Worm (Caenorhabditis elegans) whole organism, L1 larva: ENCODE results near the gene twk-6.
"Not testable (repeated sequence)": the region's sequence is repeated elsewhere in the genome, so short reads cannot be mapped to it uniquely, and the experiment has no call there.

Source experiments
- C04F5.9 ChIP-seq: sonication (generic microtip); optimal IDR thresholded peaks from 2 replicates; lab custom pipeline; 2016; ENCODE audit warnings: missing genetic modification characterization, missing compliant biosample characterization
- F16B12.6 ChIP-seq: fragments of 150-350 bp; optimal IDR thresholded peaks from 2 replicates; lab custom pipeline; 2014; ENCODE audit warnings: missing biosample characterization, missing genetic modification characterization
- aly-2 ChIP-seq: fragments of 150-350 bp; optimal IDR thresholded peaks from 2 replicates; lab custom pipeline; 2014; ENCODE audit warnings: missing biosample characterization, missing genetic modification characterization
- blmp-1 ChIP-seq: fragments of 150-350 bp; optimal IDR thresholded peaks from 2 replicates; lab custom pipeline; 2014; ENCODE audit warnings: missing biosample characterization, missing genetic modification characterization
- ceh-63 ChIP-seq: fragments of 200-800 bp; sonication (Bioruptor generic); optimal IDR thresholded peaks from 2 replicates; lab custom pipeline; 2018; ENCODE audit warnings: mild to moderate bottlenecking, missing genetic modification characterization, missing compliant biosample characterization
- ceh-8 ChIP-seq: fragments of 200-800 bp; sonication (Bioruptor generic); optimal IDR thresholded peaks from 2 replicates; lab custom pipeline; 2018; ENCODE audit warnings: mild to moderate bottlenecking, missing genetic modification characterization, moderate library complexity, missing compliant biosample characterization
- ceh-82 ChIP-seq, 3 experiments: fragments of 150-350 bp in 1 of 3; sonication (generic microtip) in 2 of 3; optimal IDR thresholded peaks; 2 replicates each; lab custom pipeline; 2014 to 2017; ENCODE audit warnings: missing biosample characterization in 3 of 3, missing genetic modification characterization in 3 of 3
- dpl-1 ChIP-seq, 3 experiments: fragments of 150-350 bp in 2 of 3; sonication (generic microtip) in 1 of 3; optimal IDR thresholded peaks; 2 replicates each; lab custom pipeline; 2014 to 2017; ENCODE audit warnings: missing biosample characterization in 3 of 3, missing genetic modification characterization in 3 of 3, missing genetic modification reagents in 3 of 3
- elt-2 ChIP-seq: sonication (generic microtip); optimal IDR thresholded peaks from 2 replicates; lab custom pipeline; 2016; ENCODE audit warnings: missing genetic modification characterization, mild to moderate bottlenecking, inconsistent platforms, missing compliant biosample characterization, missing genetic modification reagents
- elt-3 ChIP-seq, 6 experiments: fragments of 150-350 bp in 1 of 6; sonication (generic microtip); optimal IDR thresholded peaks; 2 replicates each; lab custom pipeline; 2017 to 2018; ENCODE audit warnings: missing biosample characterization in 6 of 6, missing genetic modification characterization in 6 of 6, inconsistent platforms in 1 of 6
- fos-1 ChIP-seq: fragments of 150-350 bp; optimal IDR thresholded peaks from 2 replicates; lab custom pipeline; 2014; ENCODE audit warnings: missing biosample characterization, missing genetic modification characterization
- grh-1 ChIP-seq: fragments of 200-800 bp; sonication (Bioruptor generic); IDR thresholded peaks from 2 replicates; pipeline ENCODE4 v1.3.6; 2022; ENCODE audit warnings: missing genetic modification reagents, missing genetic modification characterization, missing compliant biosample characterization
- jun-1 ChIP-seq: fragments of 150-350 bp; optimal IDR thresholded peaks from 2 replicates; lab custom pipeline; 2014; ENCODE audit warnings: missing biosample characterization, missing genetic modification reagents, missing genetic modification characterization
- lin-13 ChIP-seq: fragments of 150-350 bp; optimal IDR thresholded peaks from 2 replicates; lab custom pipeline; 2014; ENCODE audit warnings: missing biosample characterization, missing genetic modification reagents, missing genetic modification characterization
- mdl-1 ChIP-seq, 2 experiments: fragments of 150-350 bp; optimal IDR thresholded peaks; 2 replicates each; lab custom pipeline; 2014 to 2017; ENCODE audit warnings: missing biosample characterization in 2 of 2, missing genetic modification characterization in 2 of 2, inconsistent platforms in 1 of 2
- mep-1 ChIP-seq: fragments of 150-350 bp; optimal IDR thresholded peaks from 2 replicates; lab custom pipeline; 2014; ENCODE audit warnings: missing biosample characterization, missing genetic modification characterization
- nhr-11 ChIP-seq: fragments of 150-350 bp; optimal IDR thresholded peaks from 2 replicates; lab custom pipeline; 2014; ENCODE audit warnings: missing biosample characterization, missing genetic modification characterization
- nhr-71 ChIP-seq: sonication (generic microtip); optimal IDR thresholded peaks from 2 replicates; lab custom pipeline; 2016; ENCODE audit warnings: mild to moderate bottlenecking, missing genetic modification characterization, moderate library complexity, missing compliant biosample characterization
- nhr-90 ChIP-seq: sonication (generic microtip); optimal IDR thresholded peaks from 2 replicates; lab custom pipeline; 2016; ENCODE audit warnings: mild to moderate bottlenecking, missing genetic modification characterization, missing compliant biosample characterization; ENCODE audit not compliant: poor library complexity
- skn-1 ChIP-seq: fragments of 150-350 bp; optimal IDR thresholded peaks from 2 replicates; lab custom pipeline; 2014; ENCODE audit warnings: missing biosample characterization, missing genetic modification characterization
- swsn-7 ChIP-seq: sonication (generic microtip); optimal IDR thresholded peaks from 2 replicates; lab custom pipeline; 2016; ENCODE audit warnings: missing genetic modification characterization, missing compliant biosample characterization
- tbx-2 ChIP-seq: sonication (generic microtip); optimal IDR thresholded peaks from 2 replicates; lab custom pipeline; 2016; ENCODE audit warnings: missing genetic modification characterization, missing compliant biosample characterization
- tlp-1 ChIP-seq: fragments of 150-350 bp; optimal IDR thresholded peaks from 2 replicates; lab custom pipeline; 2014; ENCODE audit warnings: missing biosample characterization, missing genetic modification characterization
- unc-30 ChIP-seq: sonication (generic microtip); optimal IDR thresholded peaks from 2 replicates; lab custom pipeline; 2017; ENCODE audit warnings: missing biosample characterization, missing genetic modification characterization
- unc-62 ChIP-seq: fragments of 150-350 bp; optimal IDR thresholded peaks from 2 replicates; lab custom pipeline; 2014; ENCODE audit warnings: missing biosample characterization, missing genetic modification reagents, missing genetic modification characterization
- unc-98 ChIP-seq: fragments of 200-800 bp; sonication (Bioruptor generic); IDR thresholded peaks from 2 replicates; pipeline ENCODE4 v1.3.6; 2022; ENCODE audit warnings: missing genetic modification characterization, missing compliant biosample characterization
- vab-15 ChIP-seq: sonication (generic microtip); optimal IDR thresholded peaks from 2 replicates; lab custom pipeline; 2017; ENCODE audit warnings: missing genotype, mild to moderate bottlenecking, missing genetic modification characterization, missing compliant biosample characterization
- zag-1 ChIP-seq: fragments of 150-350 bp; optimal IDR thresholded peaks from 2 replicates; lab custom pipeline; 2014; ENCODE audit warnings: missing biosample characterization, missing genetic modification characterization
- zip-4 ChIP-seq: fragments of 200-800 bp; sonication (Bioruptor generic); optimal IDR thresholded peaks from 2 replicates; lab custom pipeline; 2018; ENCODE audit warnings: mild to moderate bottlenecking, missing genetic modification characterization, moderate library complexity, missing compliant biosample characterization

Gene twk-6

ce11 chrIII:4765474-4765873 is 22.8 kb downstream of the twk-6 start, which contains the start of gene B0393.5:
Gene B0393.5 (plus strand): TSS chrIII:4765774.
- TF ChIP-seq ceh-8 (GFP tag; lab: Kevin White, UChicago): no peak
- TF ChIP-seq vab-15 (tag; lab: Kevin White, UChicago): no peak
- no peak for TF ChIP-seq grh-1 (GFP tag; lab: Robert Waterston, UW)
- no peak for TF ChIP-seq jun-1 (tag; lab: Kevin White, UChicago)
- TF ChIP-seq lin-13 (GFP tag; lab: Kevin White, UChicago): no peak
- no peak for TF ChIP-seq mep-1 (tag; lab: Kevin White, UChicago)
- no peak for TF ChIP-seq swsn-7 (tag; lab: Kevin White, UChicago)

- TF ChIP-seq blmp-1 (tag; lab: Kevin White, UChicago) (peak; percentile 59), elt-2 (peak; percentile 39), elt-3 (tag; optimal IDR thresholded peaks at IDR 0.05; lab: Kevin White, UChicago) (peak in 1 of 6 experiments; percentile 5), aly-2 (tag; lab: Kevin White, UChicago) (no peak)
- TF ChIP-seq, all 84 proteins: peak for 3
Observed at ce11 chrIII:4766842-4767241, 24.1 kb downstream of the twk-6 start.

- TF ChIP-seq blmp-1 (tag; lab: Kevin White, UChicago) (peak; percentile 94), jun-1 (tag; lab: Kevin White, UChicago) (no peak), elt-3 (tag; optimal IDR thresholded peaks at IDR 0.05; lab: Kevin White, UChicago) (peak in 1 of 6 experiments; percentile 14)
Observed at ce11 chrIII:4767869-4768645, 25.3 kb downstream of the twk-6 start.

- TF ChIP-seq ceh-63 (GFP tag; lab: Kevin White, UChicago) (no peak), skn-1 (tag; lab: Kevin White, UChicago) (no peak), unc-62 (GFP tag; lab: Kevin White, UChicago) (no peak), zip-4 (no peak), tbx-2 (tag; lab: Kevin White, UChicago) (no peak), zag-1 (tag; lab: Kevin White, UChicago) (no peak), F16B12.6 (tag; lab: Kevin White, UChicago) (no peak), dpl-1 (GFP tag; optimal IDR thresholded peaks at IDR 0.05; lab: Kevin White, UChicago) (no peak), fos-1 (no peak), nhr-71 (no peak), nhr-11 (tag; lab: Kevin White, UChicago) (no peak), mep-1 (tag; lab: Kevin White, UChicago) (no peak), nhr-90 (tag; lab: Kevin White, UChicago) (no peak), C04F5.9 (tag; lab: Kevin White, UChicago) (no peak), ceh-82 (tag; optimal IDR thresholded peaks at IDR 0.05; lab: Kevin White, UChicago) (no peak), unc-30 (tag; lab: Kevin White, UChicago) (no peak)
Observed at ce11 chrIII:4778003-4778402, 35.3 kb downstream of the twk-6 start, which contains the start of gene B0393.7. Gene B0393.7 (minus strand): TSS chrIII:4778103.

ce11 chrIII:4779855-4780254 is 37.1 kb downstream of the twk-6 start, which contains the start of gene B0393.9:
Gene B0393.9 (minus strand): TSS chrIII:4780157.
- peak; percentile 25 for TF ChIP-seq elt-2
- peak; percentile 53 for TF ChIP-seq blmp-1 (tag; lab: Kevin White, UChicago)
- TF ChIP-seq ceh-8 (GFP tag; lab: Kevin White, UChicago): no peak
- TF ChIP-seq, all 84 proteins: peak for 2

ce11 chrIII:4781937-4782576 is 39.3 kb downstream of the twk-6 start, which contains the start of the genes gex-5 and C38D4.10:
Gene gex-5 (minus strand): TSS chrIII:4781987.
Gene C38D4.10 (plus strand): TSS chrIII:4782526.
- TF ChIP-seq unc-98; mdl-1 (tag; optimal IDR thresholded peaks at IDR 0.05; lab: Kevin White, UChicago); tlp-1 (tag; lab: Kevin White, UChicago): not testable (repeated sequence)
